Fruit fly (Drosophila melanogaster): ENCODE data around the gene CG42335.

DNA sequence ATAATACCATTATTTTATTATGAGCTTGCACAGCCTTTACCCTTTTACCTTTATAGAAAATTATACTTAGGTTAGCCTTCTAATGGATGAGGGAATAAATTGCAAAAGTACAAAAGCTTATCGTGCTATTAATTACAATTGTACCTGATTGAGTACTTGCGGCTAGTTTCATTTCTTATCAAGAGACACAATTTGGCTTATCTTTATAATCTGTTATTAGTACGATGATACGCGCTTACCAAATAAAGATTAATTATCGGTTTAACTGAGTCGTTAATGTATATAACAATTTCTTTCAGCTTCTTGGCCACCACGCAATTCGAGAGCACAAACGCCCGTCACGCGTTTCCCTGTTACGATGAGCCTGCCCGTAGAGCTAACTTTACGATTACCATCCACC, 12.7 kb upstream of the CG42335 start:
- TF ChIP-seq Pif1A (GFP tag; optimal IDR thresholded peaks at IDR 0.05) (no peak), EcR (GFP tag; optimal IDR thresholded peaks at IDR 0.05) (no peak), CG13204 (GFP tag; optimal IDR thresholded peaks at IDR 0.05) (no peak), Ets98B (GFP tag; IDR thresholded peaks at IDR 0.05) (no peak), fd96Ca (GFP tag; IDR thresholded peaks at IDR 0.05) (no peak), Snoo (tag; optimal IDR thresholded peaks at IDR 0.05) (no peak), CG4496 (GFP tag; IDR thresholded peaks at IDR 0.05) (no peak), CG12605 (GFP tag; IDR thresholded peaks at IDR 0.05) (no peak), CG9948 (tag; optimal IDR thresholded peaks at IDR 0.05) (no peak), gl (tag; optimal IDR thresholded peaks at IDR 0.05) (no peak), CG34367 (tag; optimal IDR thresholded peaks at IDR 0.05) (no peak), CG17806 (tag; optimal IDR thresholded peaks at IDR 0.05) (no peak), CG8159 (tag; optimal IDR thresholded peaks at IDR 0.05) (no peak), CG10348 (GFP tag; IDR thresholded peaks at IDR 0.05) (no peak)

Measured in whole organism, pupa.